Worm (Caenorhabditis elegans) whole organism, late embryonic: Measurements from ENCODE around the gene F53F8.7.

Experiments used
- F13H6.1 ChIP-seq: sonication (generic microtip); optimal IDR thresholded peaks from 2 replicates; lab custom pipeline; 2016; ENCODE audit warnings: missing genetic modification characterization, missing compliant biosample characterization
- ama-1 ChIP-seq: fragments of 150-350 bp; optimal IDR thresholded peaks from 2 replicates; lab custom pipeline; 2014
- ceh-14 ChIP-seq: sonication (generic microtip); optimal IDR thresholded peaks from 2 replicates; lab custom pipeline; 2016; ENCODE audit warnings: missing genotype, missing genetic modification characterization, missing compliant biosample characterization
- ceh-22 ChIP-seq: sonication (generic microtip); optimal IDR thresholded peaks from 2 replicates; lab custom pipeline; 2017; ENCODE audit warnings: missing biosample characterization, missing genetic modification characterization
- ceh-6 ChIP-seq: fragments of 200-800 bp; sonication (Bioruptor generic); optimal IDR thresholded peaks from 2 replicates; lab custom pipeline; 2018; ENCODE audit warnings: mild to moderate bottlenecking, missing genetic modification characterization, missing compliant biosample characterization
- fax-1 ChIP-seq: sonication (generic microtip); optimal IDR thresholded peaks from 2 replicates; lab custom pipeline; 2016; ENCODE audit warnings: missing genotype, missing genetic modification characterization, missing compliant biosample characterization
- fkh-10 ChIP-seq: fragments of 150-350 bp; optimal IDR thresholded peaks from 2 replicates; lab custom pipeline; 2014; ENCODE audit warnings: missing biosample characterization, missing genetic modification reagents, missing genetic modification characterization
- nhr-11 ChIP-seq: fragments of 150-350 bp; optimal IDR thresholded peaks from 2 replicates; lab custom pipeline; 2014; ENCODE audit warnings: missing biosample characterization, missing genetic modification characterization
- pha-4 ChIP-seq: fragments of 150-350 bp; optimal IDR thresholded peaks from 2 replicates; lab custom pipeline; 2018; ENCODE audit warnings: missing biosample characterization, missing genetic modification reagents, missing genetic modification characterization
- rnt-1 ChIP-seq: sonication (generic microtip); optimal IDR thresholded peaks from 2 replicates; lab custom pipeline; 2016; ENCODE audit warnings: missing genetic modification characterization, missing compliant biosample characterization
- tbx-2 ChIP-seq: sonication (generic microtip); optimal IDR thresholded peaks from 2 replicates; lab custom pipeline; 2016; ENCODE audit warnings: missing genetic modification characterization, missing compliant biosample characterization
- ztf-16 ChIP-seq: sonication (generic microtip); optimal IDR thresholded peaks from 2 replicates; lab custom pipeline; 2017; ENCODE audit warnings: missing genetic modification characterization, missing compliant biosample characterization

DNA sequence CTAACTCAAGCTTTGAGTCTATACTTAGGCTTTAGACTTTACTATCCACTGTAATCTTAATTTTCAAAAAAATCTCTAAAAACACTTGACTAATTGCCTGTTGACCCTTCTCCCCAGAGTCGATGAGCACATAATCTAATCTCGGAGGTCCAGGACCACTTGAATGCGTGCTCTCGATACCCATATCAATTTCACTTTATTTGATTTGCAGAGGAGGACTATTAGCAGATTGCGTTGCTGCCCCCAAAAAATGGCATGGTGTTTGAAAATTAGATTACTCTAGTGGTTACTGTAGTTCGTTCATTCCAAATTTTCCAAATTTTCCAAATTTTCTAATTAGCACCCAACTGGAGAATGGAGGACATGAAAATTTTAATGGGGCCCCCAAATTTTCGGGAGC lies 52.7 kb downstream of the F53F8.7 start:
- TF ChIP-seq rnt-1 (tag; lab: Kevin White, UChicago) (no peak), ztf-16 (no peak), fkh-10 (no peak), ama-1 (lab: Kevin White, UChicago) (no peak), ceh-6 (GFP tag; lab: Kevin White, UChicago) (no peak), pha-4 (no peak), ceh-14 (tag; lab: Kevin White, UChicago) (no peak), F13H6.1 (no peak), fax-1 (tag; lab: Kevin White, UChicago) (no peak), nhr-11 (tag; lab: Kevin White, UChicago) (no peak), ceh-22 (tag; lab: Kevin White, UChicago) (no peak), tbx-2 (tag; lab: Kevin White, UChicago) (no peak)
